Worm (Caenorhabditis elegans) whole organism, L1 larva: Measurements from ENCODE around the gene C08E8.1.

Experiments used
- fkh-10 ChIP-seq: sonication (generic microtip); optimal IDR thresholded peaks from 2 replicates; lab custom pipeline; 2017; ENCODE audit warnings: missing biosample characterization, missing genetic modification reagents, missing genetic modification characterization
- lin-35 ChIP-seq, 2 experiments: fragments of 150-350 bp; optimal IDR thresholded peaks; 2 replicates each; lab custom pipeline; 2014; ENCODE audit warnings: missing biosample characterization in 2 of 2, missing genetic modification characterization in 2 of 2, missing genetic modification reagents in 2 of 2
- ztf-11 ChIP-seq, 2 experiments: sonication (generic microtip); optimal IDR thresholded peaks; 2 replicates each; lab custom pipeline; 2016 to 2017; ENCODE audit warnings: missing genetic modification characterization in 2 of 2, missing biosample characterization in 1 of 2, missing compliant biosample characterization in 1 of 2

ce11 chrV:18337643-18338042 lies 24.7 kb downstream of the C08E8.1 start:
- TF ChIP-seq fkh-10 (GFP tag; lab: Kevin White, UChicago) (no peak), lin-35 (GFP tag; optimal IDR thresholded peaks at IDR 0.05; lab: Kevin White, UChicago) (no peak), ztf-11 (tag; optimal IDR thresholded peaks at IDR 0.05; lab: Kevin White, UChicago) (no peak)
